Worm (Caenorhabditis elegans) whole organism, L2 larva: ENCODE results near the gene Y44A6D.7.
A peak's percentile ranks its signal among the peaks of the same experiment; 100 is the strongest.

Experiments used
- C34F6.9 ChIP-seq: fragments of 150-350 bp; optimal IDR thresholded peaks from 2 replicates; lab custom pipeline; 2014; ENCODE audit warnings: missing biosample characterization, missing genetic modification characterization
- F13H6.1 ChIP-seq: sonication (generic microtip); optimal IDR thresholded peaks from 2 replicates; lab custom pipeline; 2016; ENCODE audit warnings: missing genetic modification characterization, missing compliant biosample characterization
- R02D3.7 ChIP-seq: fragments of 150-350 bp; optimal IDR thresholded peaks from 2 replicates; lab custom pipeline; 2014; ENCODE audit warnings: missing biosample characterization, missing genetic modification characterization
- Y55F3AM.14 ChIP-seq: fragments of 200-800 bp; sonication (Bioruptor generic); optimal IDR thresholded peaks from 2 replicates; lab custom pipeline; 2018; ENCODE audit warnings: mild to moderate bottlenecking, missing genetic modification characterization, missing compliant biosample characterization
- alr-1 ChIP-seq: fragments of 150-350 bp; optimal IDR thresholded peaks from 2 replicates; lab custom pipeline; 2014; ENCODE audit warnings: missing biosample characterization, missing genetic modification characterization
- aly-2 ChIP-seq: fragments of 150-350 bp; optimal IDR thresholded peaks from 2 replicates; lab custom pipeline; 2014; ENCODE audit warnings: missing biosample characterization, missing genetic modification characterization
- ama-1 ChIP-seq: fragments of 150-350 bp; optimal IDR thresholded peaks from 2 replicates; lab custom pipeline; 2018; ENCODE audit warnings: inconsistent platforms
- blmp-1 ChIP-seq: sonication (generic microtip); optimal IDR thresholded peaks from 2 replicates; lab custom pipeline; 2017; ENCODE audit warnings: missing genetic modification characterization, mild to moderate bottlenecking, missing compliant biosample characterization, antibody characterized with exemption, moderate library complexity; ENCODE audit not compliant: insufficient read depth
- crh-2 ChIP-seq: sonication (generic microtip); optimal IDR thresholded peaks from 2 replicates; lab custom pipeline; 2017; ENCODE audit warnings: missing biosample characterization, missing genetic modification characterization
- elt-1 ChIP-seq: fragments of 150-350 bp; optimal IDR thresholded peaks from 2 replicates; lab custom pipeline; 2014; ENCODE audit warnings: missing biosample characterization, missing genetic modification characterization
- elt-3 ChIP-seq: sonication (generic microtip); optimal IDR thresholded peaks from 2 replicates; lab custom pipeline; 2017; ENCODE audit warnings: missing biosample characterization, missing genetic modification characterization
- fos-1 ChIP-seq: fragments of 150-350 bp; optimal IDR thresholded peaks from 2 replicates; lab custom pipeline; 2014; ENCODE audit warnings: missing biosample characterization, missing genetic modification characterization
- gmeb-1 ChIP-seq: fragments of 150-350 bp; optimal IDR thresholded peaks from 2 replicates; lab custom pipeline; 2014; ENCODE audit warnings: missing biosample characterization, missing genetic modification characterization
- lin-13 ChIP-seq: fragments of 150-350 bp; optimal IDR thresholded peaks from 2 replicates; lab custom pipeline; 2014; ENCODE audit warnings: missing biosample characterization, missing genetic modification reagents, missing genetic modification characterization
- lin-39 ChIP-seq: fragments of 150-350 bp; optimal IDR thresholded peaks from 2 replicates; lab custom pipeline; 2014; ENCODE audit warnings: missing biosample characterization, missing genetic modification reagents, missing genetic modification characterization
- lsy-2 ChIP-seq, 2 experiments: fragments of 150-350 bp in 1 of 2; sonication (generic microtip) in 1 of 2; optimal IDR thresholded peaks; 2 replicates each; lab custom pipeline; 2014 to 2017; ENCODE audit warnings: missing biosample characterization in 2 of 2, missing genetic modification characterization in 2 of 2
- mab-5 ChIP-seq: fragments of 150-350 bp; optimal IDR thresholded peaks from 2 replicates; lab custom pipeline; 2014; ENCODE audit warnings: missing biosample characterization, missing genetic modification characterization
- mbf-1 ChIP-seq: sonication (generic microtip); optimal IDR thresholded peaks from 2 replicates; lab custom pipeline; 2017; ENCODE audit warnings: missing biosample characterization, missing genetic modification characterization
- mdl-1 ChIP-seq, 2 experiments: fragments of 150-350 bp in 1 of 2; sonication (generic microtip) in 1 of 2; optimal IDR thresholded peaks; 2 replicates each; lab custom pipeline; 2017; ENCODE audit warnings: missing biosample characterization in 2 of 2, missing genetic modification characterization in 2 of 2
- nhr-11 ChIP-seq: fragments of 150-350 bp; optimal IDR thresholded peaks from 2 replicates; lab custom pipeline; 2014; ENCODE audit warnings: missing biosample characterization, missing genetic modification characterization
- nhr-129 ChIP-seq: fragments of 150-350 bp; optimal IDR thresholded peaks from 2 replicates; lab custom pipeline; 2014; ENCODE audit warnings: missing biosample characterization, missing genetic modification characterization
- nhr-23 ChIP-seq: fragments of 150-350 bp; optimal IDR thresholded peaks from 2 replicates; lab custom pipeline; 2014; ENCODE audit warnings: missing biosample characterization, missing genetic modification reagents, missing genetic modification characterization
- skn-1 ChIP-seq: sonication (generic microtip); optimal IDR thresholded peaks from 2 replicates; lab custom pipeline; 2017; ENCODE audit warnings: missing biosample characterization, missing genetic modification characterization
- sma-9 ChIP-seq, 2 experiments: fragments of 150-350 bp in 1 of 2; sonication (generic microtip) in 1 of 2; optimal IDR thresholded peaks; 2 replicates each; lab custom pipeline; 2014 to 2016; ENCODE audit warnings: missing genetic modification characterization in 2 of 2, mild to moderate bottlenecking in 1 of 2, missing biosample characterization in 1 of 2, missing compliant biosample characterization in 1 of 2, missing genetic modification reagents in 1 of 2, moderate library complexity in 1 of 2
- snpc-4 ChIP-seq: fragments of 150-350 bp; optimal IDR thresholded peaks from 2 replicates; lab custom pipeline; 2014; ENCODE audit warnings: missing biosample characterization, missing genetic modification characterization
- unc-55 ChIP-seq: fragments of 150-350 bp; sonication (generic microtip); optimal IDR thresholded peaks from 3 replicates; lab custom pipeline; 2014; ENCODE audit warnings: missing biosample characterization, missing genetic modification reagents, missing genetic modification characterization
- ztf-1 ChIP-seq: fragments of 200-800 bp; sonication (Bioruptor generic); conservative IDR thresholded peaks from 2 replicates; pipeline ENCODE4 v1.3.6; 2022; ENCODE audit warnings: missing genetic modification characterization, missing compliant biosample characterization
- ztf-11 ChIP-seq: sonication (generic microtip); optimal IDR thresholded peaks from 2 replicates; lab custom pipeline; 2017; ENCODE audit warnings: missing biosample characterization, missing genetic modification characterization
- ztf-4 ChIP-seq: fragments of 150-350 bp; optimal IDR thresholded peaks from 2 replicates; lab custom pipeline; 2014; ENCODE audit warnings: missing biosample characterization, missing genetic modification characterization

The Y44A6D.7 gene

ce11 chrV:20790011-20790410 lies 24.5 kb upstream of the Y44A6D.7 start, which contains the start of gene Y44A6D.1:
Gene Y44A6D.1 (minus strand): TSS chrV:20790033.
- TF ChIP-seq R02D3.7 (tag; lab: Kevin White, UChicago): no peak
- TF ChIP-seq C34F6.9 (tag; lab: Kevin White, UChicago): no peak
- peak; percentile 73 for TF ChIP-seq snpc-4 (tag; lab: Kevin White, UChicago)

- TF ChIP-seq nhr-23 (no peak), alr-1 (tag; lab: Kevin White, UChicago) (no peak), ama-1 (lab: Kevin White, UChicago) (no peak), mbf-1 (peak; percentile 9), mab-5 (no peak), nhr-11 (no peak), blmp-1 (tag; lab: Kevin White, UChicago) (no peak)
These were observed 23.9 kb upstream of the Y44A6D.7 start for ce11 chrV:20790616-20791015.

- no peak for TF ChIP-seq nhr-11
- peak; percentile 2 for TF ChIP-seq sma-9 (GFP tag; optimal IDR thresholded peaks at IDR 0.05; lab: Kevin White, UChicago)
- TF ChIP-seq sma-9 (tag; optimal IDR thresholded peaks at IDR 0.05; lab: Kevin White, UChicago): no peak
- no peak for TF ChIP-seq skn-1 (tag; lab: Kevin White, UChicago)
- TF ChIP-seq fos-1 (tag; lab: Kevin White, UChicago): peak; percentile 52
These were observed 22.1 kb upstream of the Y44A6D.7 start, which contains the start of gene Y44A6D.3 for ce11 chrV:20792371-20792890. Gene Y44A6D.3 (minus strand): TSS chrV:20792421.

ce11 chrV:20793761-20794160 lies 20.8 kb upstream of the Y44A6D.7 start:
- TF ChIP-seq unc-55 (GFP tag; lab: Kevin White, UChicago) (peak; percentile 14), C34F6.9 (tag; lab: Kevin White, UChicago) (peak; percentile 65), sma-9 (GFP tag; optimal IDR thresholded peaks at IDR 0.05; lab: Kevin White, UChicago) (peak; percentile 5), sma-9 (tag; optimal IDR thresholded peaks at IDR 0.05; lab: Kevin White, UChicago) (no peak), ztf-4 (no peak), ztf-1 (GFP tag; lab: Robert Waterston, UW) (no peak), nhr-129 (peak; percentile 62), fos-1 (tag; lab: Kevin White, UChicago) (peak; percentile 15), F13H6.1 (tag; lab: Kevin White, UChicago) (peak; percentile 55)

- TF ChIP-seq gmeb-1 (tag; lab: Kevin White, UChicago) (no peak), elt-3 (tag; lab: Kevin White, UChicago) (no peak), crh-2 (tag; lab: Kevin White, UChicago) (no peak), fos-1 (tag; lab: Kevin White, UChicago) (no peak), unc-55 (GFP tag; lab: Kevin White, UChicago) (no peak), elt-1 (tag; lab: Kevin White, UChicago) (no peak), mdl-1 (tag; optimal IDR thresholded peaks at IDR 0.05; lab: Kevin White, UChicago) (no peak), lsy-2 (tag; optimal IDR thresholded peaks at IDR 0.05; lab: Kevin White, UChicago) (no peak), sma-9 (GFP tag; optimal IDR thresholded peaks at IDR 0.05; lab: Kevin White, UChicago) (no peak), sma-9 (tag; optimal IDR thresholded peaks at IDR 0.05; lab: Kevin White, UChicago) (no peak), Y55F3AM.14 (GFP tag; lab: Kevin White, UChicago) (no peak), lin-13 (no peak), ztf-4 (no peak)
These were observed 16.6 kb upstream of the Y44A6D.7 start, which contains the start of gene sdf-9 for ce11 chrV:20797918-20798317. Gene sdf-9 (plus strand): TSS chrV:20798218.

ce11 chrV:20802906-20803305 lies 11.6 kb upstream of the Y44A6D.7 start, which contains the start of gene Y44A6D.5:
Gene Y44A6D.5 (minus strand): TSS chrV:20803006.
- TF ChIP-seq aly-2 (tag; lab: Kevin White, UChicago) (no peak), ztf-11 (tag; lab: Kevin White, UChicago) (no peak), lin-39 (tag; lab: Kevin White, UChicago) (no peak), R02D3.7 (tag; lab: Kevin White, UChicago) (no peak), mab-5 (no peak)

DNA sequence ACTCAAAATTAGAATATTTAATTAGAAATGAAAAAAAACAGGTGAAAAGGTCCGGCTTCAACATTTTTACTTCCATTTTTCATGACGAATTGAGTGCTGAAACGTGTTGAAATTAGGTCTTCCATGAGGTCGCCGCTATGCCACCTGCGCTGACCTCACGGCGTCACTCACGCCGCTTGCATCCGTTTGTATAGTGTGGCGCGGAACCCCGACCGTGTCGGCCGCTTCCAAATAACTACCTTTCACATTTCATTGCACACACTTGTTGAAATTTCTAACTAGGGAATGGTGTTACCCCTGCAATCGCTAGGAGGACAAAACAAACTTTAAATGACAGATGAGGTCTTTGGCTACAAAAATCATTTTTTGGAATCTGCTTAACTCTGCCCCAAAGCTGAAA lies 11.1 kb upstream of the Y44A6D.7 start:
- TF ChIP-seq snpc-4 (tag; lab: Kevin White, UChicago): peak; percentile 90
